Fruit fly (Drosophila melanogaster): ENCODE measurements around the gene CG3288.

Gene CG3288

dm6 chr3L:20792693-20793092 is 43.3 kb upstream of the CG3288 start, which contains the start of gene Six4 (continued):
- TF ChIP-seq CG18476 (GFP tag; optimal IDR thresholded peaks at IDR 0.05) (no peak), CG15696 (tag; optimal IDR thresholded peaks at IDR 0.05) (peak; percentile 28)

dm6 chr3L:20796757-20797156 is 39.2 kb upstream of the CG3288 start:
- TF ChIP-seq Oaz (GFP tag; IDR thresholded peaks at IDR 0.05) (no peak), Chrac-16 (GFP tag; optimal IDR thresholded peaks at IDR 0.05) (no peak), zf30C (GFP tag; optimal IDR thresholded peaks at IDR 0.05) (peak; percentile 12), CG9876 (GFP tag; optimal IDR thresholded peaks at IDR 0.05) (no peak), Six4 (GFP tag; optimal IDR thresholded peaks at IDR 0.05) (peak; percentile 39), pfk (GFP tag; optimal IDR thresholded peaks at IDR 0.05) (peak; percentile 98), CG16815 (GFP tag; optimal IDR thresholded peaks at IDR 0.05) (no peak), pros (GFP tag; optimal IDR thresholded peaks at IDR 0.05) (peak; percentile 70), Nf-YB (GFP tag; optimal IDR thresholded peaks at IDR 0.05) (peak; percentile 86), CG6689 (GFP tag; IDR thresholded peaks at IDR 0.05) (no peak), seq (GFP tag; IDR thresholded peaks at IDR 0.05) (peak; percentile 68; the same call in 1 of the 2 replicates), Jarid2 (GFP tag; optimal IDR thresholded peaks at IDR 0.05) (peak; percentile 3), NC2α (GFP tag; optimal IDR thresholded peaks at IDR 0.05) (no peak), nerfin-1 (tag; optimal IDR thresholded peaks at IDR 0.05) (peak; percentile 28), stc (GFP tag; IDR thresholded peaks at IDR 0.05) (no peak), Ravus (GFP tag; IDR thresholded peaks at IDR 0.05) (no peak), Nf-YC (tag; optimal IDR thresholded peaks at IDR 0.05) (peak; percentile 91)

dm6 chr3L:20797379-20797778 is 38.6 kb upstream of the CG3288 start:
- TF ChIP-seq Med (GFP tag) (peak; percentile 44), CG9727 (GFP tag; optimal IDR thresholded peaks at IDR 0.05) (no peak), sens (GFP tag) (peak; percentile 11), CG6175 (GFP tag; IDR thresholded peaks at IDR 0.05) (0 out of 3 replicates have a peak, but pooled peaks have one; percentile 20), CG10543 (GFP tag; optimal IDR thresholded peaks at IDR 0.05) (no peak), cwo (GFP tag; optimal IDR thresholded peaks at IDR 0.05) (no peak), Ets65A (GFP tag) (peak; percentile 93), lov (optimal IDR thresholded peaks at IDR 0.05) (no peak), lov (GFP tag; IDR thresholded peaks at IDR 0.05) (no peak), fd102C (GFP tag; optimal IDR thresholded peaks at IDR 0.05) (no peak), Dbx (GFP tag; IDR thresholded peaks at IDR 0.05) (0 out of 3 replicates have a peak, but pooled peaks have one; percentile 13), CG5953 (GFP tag; IDR thresholded peaks at IDR 0.05) (0 out of 2 replicates have a peak, but pooled peaks have one; percentile 11), Doc3 (GFP tag; IDR thresholded peaks at IDR 0.05; ENCODE audit: partially characterized antibody) (no peak)

dm6 chr3L:20798325-20798846 is 37.6 kb upstream of the CG3288 start, which contains the start of the genes CG3698 and tzn:
TSS of gene CG3698 (minus strand) at chr3L:20798375.
TSS of gene tzn (plus strand) at chr3L:20798645.
- TF ChIP-seq CG8359 (GFP tag; optimal IDR thresholded peaks at IDR 0.05; ENCODE audit: borderline replicate concordance) (peak; percentile 90), sens (GFP tag) (peak; percentile 92), eyg (GFP tag; optimal IDR thresholded peaks at IDR 0.05) (peak; percentile 82), CG2889 (GFP tag; IDR thresholded peaks at IDR 0.05) (peak; percentile 84), unpg (GFP tag; optimal IDR thresholded peaks at IDR 0.05) (peak; percentile 93), Nf-YA (GFP tag; IDR thresholded peaks at IDR 0.05) (peak; percentile 89), luna (GFP tag; optimal IDR thresholded peaks at IDR 0.05) (peak; percentile 43), CG6175 (GFP tag; IDR thresholded peaks at IDR 0.05) (peak; percentile 94), ranshi (GFP tag; IDR thresholded peaks at IDR 0.05) (peak; percentile 94), Fer3 (tag; optimal IDR thresholded peaks at IDR 0.05) (peak; percentile 92), CG11456 (GFP tag; IDR thresholded peaks at IDR 0.05) (peak; percentile 98), bcd (GFP tag; optimal IDR thresholded peaks at IDR 0.05) (peak; percentile 98), twi (tag; optimal IDR thresholded peaks at IDR 0.05) (peak; percentile 84), ftz-f1 (GFP tag; optimal IDR thresholded peaks at IDR 0.05) (peak; percentile 62), en (GFP tag; optimal IDR thresholded peaks at IDR 0.05) (peak; percentile 85), D19B (GFP tag; optimal IDR thresholded peaks at IDR 0.05) (peak; percentile 86), cg (GFP tag; optimal IDR thresholded peaks at IDR 0.05) (no peak), Med (GFP tag) (peak; percentile 99), CG10431 (GFP tag; optimal IDR thresholded peaks at IDR 0.05) (peak; percentile 89)
